Worm (Caenorhabditis elegans) whole organism, L2 larva: ENCODE data around the gene srh-23.

Source experiments
- ZK546.5 ChIP-seq: sonication (generic microtip); optimal IDR thresholded peaks from 2 replicates; lab custom pipeline; 2017; ENCODE audit warnings: missing biosample characterization, missing genetic modification characterization
- aly-2 ChIP-seq: fragments of 150-350 bp; optimal IDR thresholded peaks from 2 replicates; lab custom pipeline; 2014; ENCODE audit warnings: missing biosample characterization, missing genetic modification characterization
- ceh-82 ChIP-seq: fragments of 150-350 bp; optimal IDR thresholded peaks from 2 replicates; lab custom pipeline; 2014; ENCODE audit warnings: missing biosample characterization, missing genetic modification characterization
- unc-62 ChIP-seq: fragments of 150-350 bp; optimal IDR thresholded peaks from 2 replicates; lab custom pipeline; 2014; ENCODE audit warnings: missing biosample characterization, missing genetic modification reagents, missing genetic modification characterization

DNA sequence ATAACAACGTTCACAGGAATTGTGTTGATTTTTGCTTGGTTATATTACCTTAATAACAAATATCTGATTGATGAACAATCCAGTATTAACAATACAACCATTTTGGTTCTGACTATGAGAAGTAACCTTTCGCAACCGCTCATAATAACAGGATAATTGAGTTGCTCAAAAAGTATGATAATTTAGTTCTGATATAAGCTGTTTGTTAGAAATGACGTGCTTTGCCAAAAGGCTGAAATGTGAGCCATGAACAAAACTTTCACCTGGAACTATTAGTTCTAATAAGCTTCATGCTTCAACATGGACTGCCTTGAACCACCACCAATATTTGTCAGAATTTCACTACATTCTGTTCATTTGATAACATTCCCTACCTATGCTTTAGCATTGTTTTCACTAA is 3.7 kb downstream of the srh-23 start, which contains the start of gene srh-20:
- TF ChIP-seq unc-62 (GFP tag; lab: Kevin White, UChicago) (no peak), ZK546.5 (no peak), aly-2 (tag; lab: Kevin White, UChicago) (no peak), ceh-82 (no peak)
